Worm (Caenorhabditis elegans) whole organism, L4 larva: ENCODE measurements around the gene srt-45.

Source experiments
- ceh-82 ChIP-seq: sonication (generic microtip); optimal IDR thresholded peaks from 2 replicates; lab custom pipeline; 2017; ENCODE audit warnings: missing biosample characterization, missing genetic modification characterization
- dmd-9 ChIP-seq: fragments of 200-800 bp; sonication (Bioruptor generic); IDR thresholded peaks from 2 replicates; pipeline ENCODE4 v1.3.6; 2022; ENCODE audit warnings: missing genetic modification reagents, missing genetic modification characterization, missing compliant biosample characterization
- duxl-1 ChIP-seq: sonication (generic microtip); optimal IDR thresholded peaks from 2 replicates; lab custom pipeline; 2016; ENCODE audit warnings: mild to moderate bottlenecking, missing genetic modification characterization, moderate library complexity, missing compliant biosample characterization; ENCODE audit not compliant: poor library complexity
- fkh-10 ChIP-seq: fragments of 150-350 bp; optimal IDR thresholded peaks from 2 replicates; lab custom pipeline; 2014; ENCODE audit warnings: missing biosample characterization, missing genetic modification reagents, missing genetic modification characterization
- hlh-11 ChIP-seq: fragments of 200-800 bp; sonication (Bioruptor generic); optimal IDR thresholded peaks from 2 replicates; lab custom pipeline; 2018; ENCODE audit warnings: mild to moderate bottlenecking, missing genetic modification characterization, missing compliant biosample characterization
- jun-1 ChIP-seq: fragments of 150-350 bp; optimal IDR thresholded peaks from 2 replicates; lab custom pipeline; 2014; ENCODE audit warnings: missing biosample characterization, missing genetic modification reagents, missing genetic modification characterization
- lin-38 ChIP-seq: fragments of 200-800 bp; sonication (Bioruptor generic); IDR thresholded peaks from 2 replicates; pipeline ENCODE4 v1.3.6; 2022; ENCODE audit warnings: missing genetic modification reagents, missing genetic modification characterization, missing compliant biosample characterization
- nhr-11 ChIP-seq: fragments of 150-350 bp; optimal IDR thresholded peaks from 2 replicates; lab custom pipeline; 2014; ENCODE audit warnings: missing biosample characterization, missing genetic modification characterization
- nhr-237 ChIP-seq: sonication (generic microtip); optimal IDR thresholded peaks from 2 replicates; lab custom pipeline; 2017; ENCODE audit warnings: missing biosample characterization, missing genetic modification characterization
- pqm-1 ChIP-seq: sonication (generic microtip); optimal IDR thresholded peaks from 2 replicates; lab custom pipeline; 2017; ENCODE audit warnings: missing biosample characterization, missing genetic modification characterization
- spr-1 ChIP-seq: sonication (generic microtip); optimal IDR thresholded peaks from 2 replicates; lab custom pipeline; 2016; ENCODE audit warnings: mild to moderate bottlenecking, missing genetic modification characterization, missing compliant biosample characterization
- unc-39 ChIP-seq: sonication (generic microtip); optimal IDR thresholded peaks from 2 replicates; lab custom pipeline; 2017; ENCODE audit warnings: missing biosample characterization, missing genetic modification characterization
- zag-1 ChIP-seq: fragments of 150-350 bp; optimal IDR thresholded peaks from 2 replicates; lab custom pipeline; 2014; ENCODE audit warnings: missing biosample characterization, missing genetic modification characterization
- ztf-7 ChIP-seq: fragments of 150-350 bp; optimal IDR thresholded peaks from 2 replicates; lab custom pipeline; 2014; ENCODE audit warnings: missing biosample characterization, missing genetic modification characterization

DNA sequence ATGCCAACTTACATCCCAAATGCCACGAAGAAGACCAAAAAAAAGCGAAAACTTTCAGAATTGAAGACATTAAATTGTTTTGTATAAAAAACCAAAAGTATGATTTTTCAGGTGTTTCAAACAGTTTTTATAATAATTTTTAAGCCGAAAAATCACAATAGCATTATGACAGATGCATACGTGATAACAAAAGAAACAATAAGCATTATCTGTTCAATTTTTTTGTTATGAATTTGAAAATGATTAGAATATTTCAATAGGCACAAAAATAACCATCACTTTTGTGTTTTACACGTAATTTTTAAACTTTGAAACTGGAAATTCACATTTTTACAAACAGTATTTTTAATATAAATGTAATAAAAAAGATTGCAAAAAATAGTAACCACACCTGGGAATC is 38.2 kb downstream of the srt-45 start, which contains the start of gene Y116F11B.17:
- TF ChIP-seq nhr-237 (tag; lab: Kevin White, UChicago): no peak
- TF ChIP-seq jun-1: no peak
- TF ChIP-seq spr-1 (tag; lab: Kevin White, UChicago): no peak
- no peak for TF ChIP-seq zag-1
- TF ChIP-seq ztf-7 (tag; lab: Kevin White, UChicago): no peak
- TF ChIP-seq ceh-82 (tag; lab: Kevin White, UChicago): no peak
- TF ChIP-seq nhr-11 (tag; lab: Kevin White, UChicago): no peak
- TF ChIP-seq fkh-10 (GFP tag; lab: Kevin White, UChicago): no peak
- TF ChIP-seq hlh-11 (tag; lab: Kevin White, UChicago): no peak
- no peak for TF ChIP-seq pqm-1 (tag; lab: Kevin White, UChicago)
- TF ChIP-seq lin-38 (GFP tag; lab: Robert Waterston, UW): no peak
- no peak for TF ChIP-seq dmd-9 (GFP tag; lab: Robert Waterston, UW)
- TF ChIP-seq unc-39 (tag; lab: Kevin White, UChicago): no peak
- no peak for TF ChIP-seq duxl-1
